Worm (Caenorhabditis elegans): ENCODE results near the gene clc-25.

DNA sequence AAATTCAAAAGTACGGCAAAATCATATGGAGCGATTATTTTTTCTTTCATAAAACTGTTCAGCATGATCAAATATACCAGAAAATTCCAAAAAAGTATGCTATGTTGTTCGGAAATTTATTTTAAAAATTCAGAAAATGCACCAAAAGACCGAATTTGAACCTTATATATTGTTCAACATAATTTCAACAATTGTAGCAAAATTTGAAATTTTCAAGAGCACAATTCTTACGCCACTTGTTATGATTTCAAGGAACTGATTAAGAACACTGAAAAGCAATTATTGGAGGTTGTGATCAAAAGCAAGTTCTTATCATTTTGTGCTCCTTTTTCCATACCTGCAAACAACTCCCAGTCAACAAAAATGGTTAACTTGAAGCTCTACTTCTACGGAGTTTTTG lies 18.1 kb downstream of the clc-25 start, which contains the start of gene clc-27:
- TF ChIP-seq lin-13 (tag; optimal IDR thresholded peaks at IDR 0.05) (no peak), tbx-8 (GFP tag; optimal IDR thresholded peaks at IDR 0.05) (no peak), nhr-76 (tag; optimal IDR thresholded peaks at IDR 0.05) (no peak)

Measured in whole organism, mixed stage, embryonic.